Fruit fly (Drosophila melanogaster) whole organism, wandering third instar larva: ENCODE results near the gene Trissin.

Experiments used
- Abd-B ChIP-seq: fragments of >200 bp; optimal IDR thresholded peaks from 2 replicates; lab custom pipeline; 2017; ENCODE audit warnings: missing biosample characterization, missing genetic modification characterization
- Dif ChIP-seq: fragments of 200-275, 200-300 bp; sonication (Bioruptor generic); optimal IDR thresholded peaks from 2 replicates; lab custom pipeline; 2018; ENCODE audit warnings: missing biosample characterization, missing genetic modification characterization; ENCODE audit not compliant: partially characterized antibody
- Jra ChIP-seq: sonication (Bioruptor generic); optimal IDR thresholded peaks from 2 replicates; lab custom pipeline; 2016; ENCODE audit warnings: missing biosample characterization, missing genetic modification characterization
- woc ChIP-seq: sonication (Bioruptor generic); optimal IDR thresholded peaks from 2 replicates; lab custom pipeline; 2016; ENCODE audit warnings: missing biosample characterization, mild to moderate bottlenecking, missing genetic modification characterization

DNA sequence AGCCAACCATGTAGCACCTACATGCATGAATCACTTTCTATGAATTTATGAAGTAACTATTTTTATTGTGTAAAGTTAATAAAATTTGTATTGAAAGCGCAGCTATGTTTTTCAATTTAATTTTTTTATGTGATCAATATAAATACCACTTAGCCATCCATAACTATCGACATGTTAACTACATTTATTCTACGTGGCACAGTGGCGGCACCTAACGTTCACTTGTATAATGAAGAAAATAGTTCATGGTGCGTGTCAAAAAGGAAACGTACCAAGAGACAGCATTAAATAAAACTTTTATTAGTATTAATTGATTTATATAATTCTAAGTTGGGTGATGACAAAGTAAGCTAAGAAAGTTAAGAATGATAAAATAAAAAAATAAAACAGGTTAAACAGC, 8.0 kb upstream of the Trissin start:
- no peak for TF ChIP-seq Dif (GFP tag; lab: Kevin White, UChicago)
- TF ChIP-seq woc (GFP tag; lab: Kevin White, UChicago), result no peak
- TF ChIP-seq Abd-B (GFP tag; lab: Kevin White, UChicago), result no peak
- TF ChIP-seq Jra (GFP tag; lab: Kevin White, UChicago), result no peak
